Comparison of ENCODE assay signal across 1 worm cellular context in the genomic region with DNA sequence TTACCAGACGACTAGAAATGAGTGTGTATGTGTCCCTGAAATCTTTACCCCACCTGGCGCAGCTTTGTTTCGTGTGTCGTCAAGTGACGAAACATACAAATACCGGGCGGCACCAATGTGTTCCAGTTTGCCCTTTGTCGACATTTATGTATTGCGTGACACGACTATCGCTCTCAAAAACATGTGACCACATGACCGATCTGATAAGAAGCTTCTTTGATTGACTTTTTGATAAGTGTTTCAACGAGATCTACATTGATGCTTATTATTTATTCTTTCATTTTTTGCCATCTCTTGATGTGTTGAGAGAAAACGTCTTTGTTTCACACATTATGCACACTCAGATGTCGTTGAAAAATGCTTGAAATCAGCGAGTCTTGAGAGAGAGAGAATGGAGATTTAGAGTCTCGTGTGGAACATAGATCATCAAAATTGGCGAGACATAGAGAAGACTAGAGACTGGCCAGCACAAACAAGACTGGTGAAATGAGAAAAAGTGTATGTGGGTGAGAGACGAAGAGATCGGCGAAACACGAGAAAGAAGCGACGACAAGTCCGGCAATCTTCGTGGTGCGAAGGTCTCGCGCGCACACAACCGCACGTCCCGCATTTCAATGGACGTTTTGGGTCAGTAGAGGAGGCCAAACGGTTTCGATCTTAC.
A peak's percentile ranks its signal among the peaks of the same experiment; 100 is the strongest.
TF ChIP-seq lines count a peak whose summit lies in the region.

No protein-coding gene starts in this region.

TF ChIP-seq in whole organism, L4 larva, 104 proteins besides CTCF, POLR2A, EP300 and RAD21 (continued from another document):
- no peak for TF ChIP-seq ceh-28 (tag; optimal IDR thresholded peaks at IDR 0.05; lab: Kevin White, UChicago)
- TF ChIP-seq R02D3.7 (tag; optimal IDR thresholded peaks at IDR 0.05; lab: Kevin White, UChicago): no peak
- TF ChIP-seq egl-43 (GFP tag; IDR thresholded peaks at IDR 0.05; lab: Robert Waterston, UW): peak; percentile 32; the same call in 1 of the 2 replicates
- no peak for TF ChIP-seq D1046.2 (GFP tag; IDR thresholded peaks at IDR 0.05; lab: Robert Waterston, UW)
- TF ChIP-seq hlh-30 (tag; optimal IDR thresholded peaks at IDR 0.05; lab: Kevin White, UChicago; ENCODE audit: insufficient read depth): peak; percentile 91
- TF ChIP-seq ceh-44 (GFP tag; IDR thresholded peaks at IDR 0.05; lab: Robert Waterston, UW): no peak
- no peak for TF ChIP-seq ceh-32 (tag; optimal IDR thresholded peaks at IDR 0.05; lab: Kevin White, UChicago; ENCODE audit: poor library complexity)
- no peak for TF ChIP-seq nhr-76 (tag; optimal IDR thresholded peaks at IDR 0.05; lab: Kevin White, UChicago)
- no peak for TF ChIP-seq attf-4 (tag; optimal IDR thresholded peaks at IDR 0.05; lab: Kevin White, UChicago)
- TF ChIP-seq nhr-41 (GFP tag; IDR thresholded peaks at IDR 0.05; lab: Robert Waterston, UW): 0 out of 2 replicates have a peak, but pooled peaks have one; percentile 30
- no peak for TF ChIP-seq duxl-1 (tag; optimal IDR thresholded peaks at IDR 0.05; lab: Kevin White, UChicago; ENCODE audit: poor library complexity)
- no peak for TF ChIP-seq egl-27 (tag; optimal IDR thresholded peaks at IDR 0.05; lab: Kevin White, UChicago)
- no peak for TF ChIP-seq ceh-62 (tag; optimal IDR thresholded peaks at IDR 0.05; lab: Kevin White, UChicago)
- TF ChIP-seq mxl-3 (GFP tag; optimal IDR thresholded peaks at IDR 0.05; lab: Kevin White, UChicago): peak; percentile 58
- no peak for TF ChIP-seq snpc-1.2 (GFP tag; IDR thresholded peaks at IDR 0.05; lab: Robert Waterston, UW)
- TF ChIP-seq zfp-2 (tag; optimal IDR thresholded peaks at IDR 0.05; lab: Kevin White, UChicago): no peak
- peak; percentile 94 for TF ChIP-seq hlh-11 (tag; optimal IDR thresholded peaks at IDR 0.05; lab: Kevin White, UChicago)
- peak; percentile 92 for TF ChIP-seq dve-1 (tag; optimal IDR thresholded peaks at IDR 0.05; lab: Kevin White, UChicago; ENCODE audit: insufficient read depth)
- no peak for TF ChIP-seq madf-9 (GFP tag; conservative IDR thresholded peaks at IDR 0.05; lab: Robert Waterston, UW)
- TF ChIP-seq ceh-82 (tag; optimal IDR thresholded peaks at IDR 0.05; lab: Kevin White, UChicago): no peak
- no peak for TF ChIP-seq F26F4.8 (GFP tag; conservative IDR thresholded peaks at IDR 0.05; lab: Robert Waterston, UW)
- TF ChIP-seq daf-19 (GFP tag; conservative IDR thresholded peaks at IDR 0.05; lab: Robert Waterston, UW): no peak
- no peak for TF ChIP-seq lir-3 (tag; optimal IDR thresholded peaks at IDR 0.05; lab: Kevin White, UChicago)
- peak; percentile 76 for TF ChIP-seq dmd-6 (GFP tag; IDR thresholded peaks at IDR 0.05; lab: Robert Waterston, UW)
- TF ChIP-seq lsy-2 (tag; optimal IDR thresholded peaks at IDR 0.05; lab: Kevin White, UChicago): peak; percentile 57 to 63
- TF ChIP-seq lin-38 (GFP tag; IDR thresholded peaks at IDR 0.05; lab: Robert Waterston, UW): no peak
- peak; percentile 7 to 83 for TF ChIP-seq mdl-1 (tag; optimal IDR thresholded peaks at IDR 0.05; lab: Kevin White, UChicago)
